Fruit fly (Drosophila melanogaster) whole organism, adult: ENCODE results near the gene CG11756.

Experiments used
- CG12768 ChIP-seq: fragments of 200-800 bp; sonication (Bioruptor generic); optimal IDR thresholded peaks from 2 replicates; lab custom pipeline; 2017; ENCODE audit warnings: missing biosample characterization, missing genetic modification characterization, mild to moderate bottlenecking, moderate library complexity, missing genetic modification reagents
- CG14711 ChIP-seq: fragments of 200-800 bp; sonication (Bioruptor generic); optimal IDR thresholded peaks from 2 replicates; lab custom pipeline; 2018; ENCODE audit warnings: missing biosample characterization, mild to moderate bottlenecking, missing genetic modification characterization, moderate library complexity
- CG1620 ChIP-seq: fragments of 200-800 bp; sonication (Bioruptor generic); optimal IDR thresholded peaks from 2 replicates; lab custom pipeline; 2016; ENCODE audit warnings: missing biosample characterization, missing genetic modification characterization
- CG7045 ChIP-seq: fragments of 200-800 bp; sonication (Bioruptor generic); optimal IDR thresholded peaks from 2 replicates; lab custom pipeline; 2017; ENCODE audit warnings: missing biosample characterization, mild to moderate bottlenecking, missing genetic modification characterization
- CG7101 ChIP-seq: fragments of 200-800 bp; sonication (Bioruptor generic); optimal IDR thresholded peaks from 2 replicates; lab custom pipeline; 2018; ENCODE audit warnings: missing biosample characterization, mild to moderate bottlenecking, missing genetic modification characterization, moderate library complexity
- Hr96 ChIP-seq: fragments of 200-800 bp; sonication (Bioruptor generic); optimal IDR thresholded peaks from 2 replicates; lab custom pipeline; 2016; ENCODE audit warnings: missing biosample characterization, missing genetic modification characterization
- Mnt ChIP-seq: fragments of 200-800 bp; sonication (Bioruptor generic); optimal IDR thresholded peaks from 2 replicates; lab custom pipeline; 2016; ENCODE audit warnings: missing biosample characterization, mild to moderate bottlenecking, missing genetic modification characterization
- bab1 ChIP-seq: fragments of 200-800 bp; sonication (Bioruptor generic); optimal IDR thresholded peaks from 3 replicates; lab custom pipeline; 2019; ENCODE audit warnings: missing biosample characterization, mild to moderate bottlenecking, missing genetic modification characterization, moderate library complexity
- cic ChIP-seq: fragments of 200-800 bp; sonication (Bioruptor generic); optimal IDR thresholded peaks from 2 replicates; lab custom pipeline; 2017; ENCODE audit warnings: missing biosample characterization, mild to moderate bottlenecking, missing genetic modification characterization, moderate library complexity
- cnc ChIP-seq, 2 experiments: fragments of >200 bp; optimal IDR thresholded peaks; 2 replicates each; lab custom pipeline; 2017
- kay ChIP-seq: fragments of 200-800 bp; sonication (Bioruptor generic); peaks from one replicate; lab custom pipeline; 2016; ENCODE audit warnings: missing biosample characterization, missing genetic modification characterization, borderline replicate concordance
- ovo ChIP-seq: fragments of 200-800 bp; sonication (Bioruptor generic); optimal IDR thresholded peaks from 2 replicates; lab custom pipeline; 2016; ENCODE audit warnings: missing biosample characterization, missing genetic modification characterization
- tj ChIP-seq: fragments of 200-800 bp; sonication (Bioruptor generic); optimal IDR thresholded peaks from 3 replicates; lab custom pipeline; 2017; ENCODE audit warnings: missing biosample characterization, mild to moderate bottlenecking, missing genetic modification characterization, moderate library complexity
- toe ChIP-seq: fragments of 200-800 bp; sonication (Bioruptor generic); optimal IDR thresholded peaks from 2 replicates; lab custom pipeline; 2016; ENCODE audit warnings: missing biosample characterization, missing genetic modification characterization

DNA sequence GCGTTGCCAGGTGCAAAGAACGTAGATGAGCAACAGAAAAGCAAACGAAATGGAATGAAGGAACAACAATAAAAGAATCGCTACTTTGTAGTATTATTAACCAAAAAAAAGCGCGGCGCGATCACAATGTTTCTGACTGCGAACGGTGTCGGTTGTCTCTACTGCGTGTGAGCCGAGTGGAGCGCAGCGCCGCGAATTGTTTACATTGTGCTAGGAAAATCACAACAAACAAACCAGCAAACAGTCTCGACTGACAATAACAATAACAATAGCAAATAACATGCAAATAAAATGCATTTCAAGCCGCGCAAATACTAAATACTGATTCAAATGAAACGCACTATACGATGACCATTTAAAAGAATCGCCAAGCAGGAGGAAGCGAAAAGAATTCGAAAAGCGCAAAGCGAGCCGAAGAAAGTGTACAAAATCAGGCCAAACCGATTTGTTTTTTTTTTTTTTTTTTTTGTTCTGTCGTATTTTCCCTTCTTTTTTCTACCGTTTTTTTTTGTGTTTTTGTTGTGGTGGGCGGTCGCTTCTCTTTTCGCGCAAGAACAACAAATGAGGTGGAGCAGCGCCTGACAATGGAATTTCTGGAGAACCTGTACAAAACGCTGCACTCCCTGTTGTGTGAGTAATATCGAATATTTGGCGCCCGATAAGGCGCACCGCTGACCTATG, 7.9 kb upstream of the CG11756 start, which contains the start of the genes CG34348 and Kap3:
- TF ChIP-seq tj (GFP tag; lab: Kevin White, UChicago) (no peak), CG7101 (tag; lab: Kevin White, UChicago) (no peak), cnc (optimal IDR thresholded peaks at IDR 0.05; lab: Kevin White, UChicago) (no peak), bab1 (GFP tag; lab: Kevin White, UChicago) (peak; percentile 16), ovo (GFP tag; lab: Kevin White, UChicago) (no peak), CG12768 (GFP tag; lab: Kevin White, UChicago) (no peak), CG14711 (tag; lab: Kevin White, UChicago) (no peak), CG7045 (GFP tag; lab: Kevin White, UChicago) (no peak), CG1620 (GFP tag; lab: Kevin White, UChicago) (no peak), cic (GFP tag; lab: Kevin White, UChicago) (no peak), Hr96 (GFP tag; lab: Kevin White, UChicago) (no peak), kay (GFP tag; lab: Kevin White, UChicago) (no peak), toe (GFP tag; lab: Kevin White, UChicago) (no peak), Mnt (GFP tag; lab: Kevin White, UChicago) (no peak)
